Worm (Caenorhabditis elegans): ENCODE data around the gene ZC455.1.

Gene ZC455.1

DNA sequence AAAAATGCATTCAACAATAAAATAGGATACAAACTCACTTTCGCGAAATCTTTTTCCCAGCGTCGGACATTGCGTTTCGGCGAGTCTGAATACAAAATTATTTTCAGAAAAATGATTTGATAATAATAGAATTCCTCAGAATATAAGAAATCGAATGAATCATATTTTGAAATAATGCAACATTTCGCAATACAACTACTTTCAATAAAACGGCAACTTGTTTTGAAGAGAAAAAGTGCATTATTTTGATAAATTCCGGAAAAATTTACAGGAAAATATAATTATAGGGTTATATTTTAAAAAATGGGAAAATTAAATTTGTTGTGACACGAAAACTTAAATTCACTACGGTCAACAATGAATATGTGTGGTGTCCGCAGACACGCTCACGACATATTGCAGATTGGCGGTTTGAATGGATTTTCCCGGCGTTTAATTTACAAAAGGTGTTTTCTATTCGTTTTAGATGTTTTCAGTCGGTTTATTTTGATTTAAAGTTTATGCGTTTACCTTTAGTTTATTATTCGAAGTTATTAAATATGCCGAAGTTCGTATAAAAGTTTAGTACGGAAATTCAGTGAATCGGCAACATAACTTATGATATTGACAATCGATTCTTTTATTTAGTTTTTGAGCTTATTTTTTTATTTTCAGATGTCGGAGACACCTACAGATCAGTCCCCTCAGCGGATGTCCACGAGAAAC is 9.9 kb upstream of the ZC455.1 start, which contains the start of the genes abcf-1 and scc-3 (continued):
- TF ChIP-seq cebp-1 (GFP tag; IDR thresholded peaks at IDR 0.05) (no peak), cebp-1 (tag; optimal IDR thresholded peaks at IDR 0.05) (peak; percentile 80), tlf-1 (GFP tag; optimal IDR thresholded peaks at IDR 0.05) (no peak)

DNA sequence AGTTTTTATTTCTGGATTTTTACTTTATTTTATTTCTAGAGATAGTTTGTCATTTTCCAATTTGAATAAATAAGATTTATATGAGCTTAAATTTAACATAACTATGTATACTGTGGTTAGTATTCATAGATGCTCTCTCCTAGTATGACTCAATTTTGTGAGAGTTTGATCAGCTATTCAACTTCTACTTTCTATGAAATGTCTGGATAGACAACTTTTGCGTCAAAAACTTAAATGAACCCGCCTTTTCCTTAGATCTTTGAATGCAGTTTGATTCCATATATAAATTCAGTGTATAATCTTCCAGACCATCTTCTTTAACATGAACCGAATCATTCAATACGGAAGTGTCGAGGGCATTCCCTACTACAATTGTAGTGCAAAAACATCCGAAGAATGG is 4.4 kb upstream of the ZC455.1 start, which contains the start of gene srt-43:
Gene srt-43 (plus strand): TSS at position 301 of the 400 bp plus-strand sequence.
- TF ChIP-seq F39B2.1 (GFP tag; IDR thresholded peaks at IDR 0.05) = no peak
- no peak for TF ChIP-seq madf-3 (GFP tag; IDR thresholded peaks at IDR 0.05)
- no peak for TF ChIP-seq tbx-9 (tag; optimal IDR thresholded peaks at IDR 0.05; ENCODE audit: borderline replicate concordance)
- TF ChIP-seq nhr-179 (tag; optimal IDR thresholded peaks at IDR 0.05) = no peak
- TF ChIP-seq F49E8.2 (tag; optimal IDR thresholded peaks at IDR 0.05; ENCODE audit: insufficient read depth) = no peak
- no peak for TF ChIP-seq egl-18 (GFP tag; IDR thresholded peaks at IDR 0.05)
- TF ChIP-seq rpc-1 (optimal IDR thresholded peaks at IDR 0.05) = no peak
- no peak for TF ChIP-seq rpc-1 (tag; optimal IDR thresholded peaks at IDR 0.05)
- no peak for TF ChIP-seq snpc-4 (GFP tag; optimal IDR thresholded peaks at IDR 0.05)
- no peak for TF ChIP-seq snpc-4 (tag; optimal IDR thresholded peaks at IDR 0.05)
- no peak for TF ChIP-seq egrh-3 (GFP tag; IDR thresholded peaks at IDR 0.05)
- no peak for TF ChIP-seq ztf-18 (tag; optimal IDR thresholded peaks at IDR 0.05)

ce11 chrV:12773852-12774251 is 530 bp downstream of the ZC455.1 start:
- no peak for TF ChIP-seq nhr-120 (GFP tag; IDR thresholded peaks at IDR 0.05)
- no peak for TF ChIP-seq ztf-28 (GFP tag; IDR thresholded peaks at IDR 0.05)
- no peak for TF ChIP-seq ztf-25 (GFP tag; IDR thresholded peaks at IDR 0.05)
- TF ChIP-seq egrh-3 (GFP tag; IDR thresholded peaks at IDR 0.05) = no peak
- no peak for TF ChIP-seq Y53F4B.3 (GFP tag; IDR thresholded peaks at IDR 0.05)
- TF ChIP-seq sptf-2 (GFP tag; optimal IDR thresholded peaks at IDR 0.05) = no peak
- TF ChIP-seq ceh-27 (GFP tag; optimal IDR thresholded peaks at IDR 0.05) = no peak
- TF ChIP-seq Y79H2A.3 (GFP tag; conservative IDR thresholded peaks at IDR 0.05) = no peak
- no peak for TF ChIP-seq sdz-38 (tag; optimal IDR thresholded peaks at IDR 0.05)
- TF ChIP-seq Y56A3A.18 (GFP tag; IDR thresholded peaks at IDR 0.05) = no peak
- TF ChIP-seq ceh-91 (GFP tag; IDR thresholded peaks at IDR 0.05) = no peak
- TF ChIP-seq lin-54 (GFP tag; optimal IDR thresholded peaks at IDR 0.05) = no peak
- no peak for TF ChIP-seq efl-1 (GFP tag; optimal IDR thresholded peaks at IDR 0.05)

- TF ChIP-seq athp-1 (tag; optimal IDR thresholded peaks at IDR 0.05) (peak; percentile 72), B0019.2 (GFP tag; conservative IDR thresholded peaks at IDR 0.05) (no peak), sea-2 (GFP tag; IDR thresholded peaks at IDR 0.05) (0 out of 2 replicates have a peak, but pooled peaks have one; percentile 45), tbp1 (GFP tag; optimal IDR thresholded peaks at IDR 0.05) (peak; percentile 99), madf-8 (GFP tag; conservative IDR thresholded peaks at IDR 0.05) (no peak), ceh-91 (GFP tag; IDR thresholded peaks at IDR 0.05) (peak; percentile 31; the same call in 1 of the 2 replicates), ztf-28 (GFP tag; IDR thresholded peaks at IDR 0.05) (no peak), lir-1 (GFP tag; conservative IDR thresholded peaks at IDR 0.05) (no peak), unc-62 (GFP tag; optimal IDR thresholded peaks at IDR 0.05) (no peak), sptf-2 (GFP tag; optimal IDR thresholded peaks at IDR 0.05) (peak; percentile 59), snpc-3.4 (tag; optimal IDR thresholded peaks at IDR 0.05) (peak; percentile 65), let-607 (tag; optimal IDR thresholded peaks at IDR 0.05) (peak; percentile 8 to 22), mel-28 (tag; optimal IDR thresholded peaks at IDR 0.05; ENCODE audit: borderline replicate concordance) (peak; percentile 17), unc-130 (GFP tag; optimal IDR thresholded peaks at IDR 0.05) (peak; percentile 17), F39B2.1 (GFP tag; IDR thresholded peaks at IDR 0.05) (no peak), hlh-12 (tag; optimal IDR thresholded peaks at IDR 0.05) (peak; percentile 4), F52B5.7 (tag; optimal IDR thresholded peaks at IDR 0.05) (peak; percentile 66), egrh-3 (GFP tag; IDR thresholded peaks at IDR 0.05) (0 out of 2 replicates have a peak, but pooled peaks have one; percentile 45), chd-7 (tag; optimal IDR thresholded peaks at IDR 0.05) (peak; percentile 83), mes-4 (tag; optimal IDR thresholded peaks at IDR 0.05) (peak; percentile 35), lag-1 (GFP tag; IDR thresholded peaks at IDR 0.05) (no peak), cebp-2 (GFP tag; IDR thresholded peaks at IDR 0.05) (peak; percentile 80; the same call in 1 of the 2 replicates), nhr-120 (GFP tag; IDR thresholded peaks at IDR 0.05) (0 out of 2 replicates have a peak, but pooled peaks have one; percentile 61)
Observed at ce11 chrV:12780248-12780647, 6.9 kb downstream of the ZC455.1 start.

Data from whole organism, young adult.